Fruit fly (Drosophila melanogaster) whole organism, prepupa: ENCODE measurements around the gene CG32147.

Experiments
- CG11902 ChIP-seq: fragments of 200-800 bp; sonication (Bioruptor generic); optimal IDR thresholded peaks from 3 replicates; lab custom pipeline; 2016; ENCODE audit warnings: missing biosample characterization, missing genetic modification characterization
- CG3919 ChIP-seq: fragments of 200-800 bp; sonication (Bioruptor generic); optimal IDR thresholded peaks from 3 replicates; lab custom pipeline; 2016; ENCODE audit warnings: missing biosample characterization, missing genetic modification characterization
- CG6276 ChIP-seq: fragments of 200-800 bp; sonication (Bioruptor generic); optimal IDR thresholded peaks from 2 replicates; lab custom pipeline; 2017; ENCODE audit warnings: missing biosample characterization, mild to moderate bottlenecking, missing genetic modification characterization
- CG6854 ChIP-seq: fragments of 200-800 bp; sonication (Bioruptor generic); optimal IDR thresholded peaks from 2 replicates; lab custom pipeline; 2017; ENCODE audit warnings: missing biosample characterization, mild to moderate bottlenecking, missing genetic modification characterization
- CG8119 ChIP-seq: fragments of 200-800 bp; sonication (Bioruptor generic); IDR thresholded peaks from 3 replicates; pipeline ENCODE4 v1.3.6; 2022; ENCODE audit warnings: missing biosample characterization, missing genetic modification characterization
- Eip75B ChIP-seq: fragments of 200-800 bp; sonication (Bioruptor generic); optimal IDR thresholded peaks from 3 replicates; lab custom pipeline; 2016; ENCODE audit warnings: missing biosample characterization, missing genetic modification characterization
- Hr38 ChIP-seq: sonication (Bioruptor generic); optimal IDR thresholded peaks from 2 replicates; lab custom pipeline; 2016; ENCODE audit warnings: missing biosample characterization, missing genetic modification characterization
- OdsH ChIP-seq: fragments of 200-800 bp; sonication (Bioruptor generic); optimal IDR thresholded peaks from 3 replicates; lab custom pipeline; 2016; ENCODE audit warnings: missing biosample characterization, missing genetic modification characterization
- svp ChIP-seq: fragments of 200-800 bp; sonication (Bioruptor generic); peaks from one replicate; lab custom pipeline; 2016; ENCODE audit warnings: missing biosample characterization, missing genetic modification characterization
- vri ChIP-seq: fragments of 200-800 bp; sonication (Bioruptor generic); optimal IDR thresholded peaks from 3 replicates; lab custom pipeline; 2016; ENCODE audit warnings: missing biosample characterization, mild to moderate bottlenecking, missing genetic modification characterization

dm6 chr3L:15187782-15188181, 43.9 kb upstream of the CG32147 start:
- no peak for TF ChIP-seq CG8119 (GFP tag; lab: Robert Waterston, UW)
- TF ChIP-seq OdsH (GFP tag; lab: Kevin White, UChicago): peak; percentile 19
- TF ChIP-seq vri: no peak
- TF ChIP-seq CG6854: no peak
- TF ChIP-seq svp (GFP tag; lab: Kevin White, UChicago): peak; percentile 11
- no peak for TF ChIP-seq Hr38 (GFP tag; lab: Kevin White, UChicago)
- TF ChIP-seq Eip75B: peak; percentile 5
- no peak for TF ChIP-seq CG6276 (GFP tag; lab: Kevin White, UChicago)
- no peak for TF ChIP-seq CG3919
- TF ChIP-seq CG11902 (GFP tag; lab: Kevin White, UChicago): no peak
